Worm (Caenorhabditis elegans): Measurements from ENCODE around the gene pals-23.

DNA sequence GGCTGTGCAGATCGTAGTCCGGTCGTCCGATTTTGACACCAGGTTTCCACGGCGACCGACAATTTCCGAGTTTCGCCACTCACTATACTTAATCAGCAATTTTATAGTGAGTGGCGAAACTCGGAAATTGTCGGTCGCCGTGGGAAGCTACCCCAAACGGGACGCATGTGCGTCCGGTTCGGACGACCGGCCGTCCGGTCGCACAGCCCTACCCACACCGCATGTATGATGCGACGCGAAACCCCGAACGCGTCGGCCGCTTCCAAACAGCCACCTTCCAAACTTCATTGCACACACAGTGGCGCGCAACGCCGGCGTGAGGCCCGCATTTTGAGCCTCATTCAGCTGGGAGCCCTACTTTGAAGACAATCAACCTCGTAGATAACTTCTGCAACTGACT lies 26.5 kb downstream of the pals-23 start:
- no peak for TF ChIP-seq him-1 (tag; optimal IDR thresholded peaks at IDR 0.05)
- TF ChIP-seq dao-5 (tag; optimal IDR thresholded peaks at IDR 0.05) = no peak
- TF ChIP-seq W03F9.2 (tag; optimal IDR thresholded peaks at IDR 0.05) = no peak
